Worm (Caenorhabditis elegans): Measurements from ENCODE around the gene nhr-192.

The nhr-192 gene

DNA sequence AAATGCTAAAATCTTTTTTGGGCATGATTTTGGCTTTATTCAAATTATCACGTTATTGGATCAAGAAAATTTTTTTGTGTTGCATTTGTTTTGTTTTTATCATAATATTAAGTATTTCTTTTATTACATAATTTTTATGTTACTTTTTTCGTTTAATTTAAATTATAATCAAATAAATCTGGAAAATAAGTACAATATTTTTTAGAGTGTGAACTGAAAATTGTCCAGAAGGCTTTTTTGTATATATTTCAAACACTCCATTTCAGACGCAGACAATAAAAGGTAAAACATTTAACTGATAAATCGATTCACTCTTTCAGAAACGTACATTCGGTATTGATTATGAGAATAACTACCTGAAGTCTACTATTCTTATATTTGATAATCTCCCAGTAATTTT lies 36.9 kb upstream of the nhr-192 start, which contains the start of gene C08B6.11:
TSS of gene C08B6.11 (plus strand) at position 301 of the 400 bp plus-strand sequence.
- TF ChIP-seq nhr-71 (tag; optimal IDR thresholded peaks at IDR 0.05): no peak
- TF ChIP-seq nhr-237 (tag; optimal IDR thresholded peaks at IDR 0.05): no peak
- no peak for TF ChIP-seq skn-1 (tag; optimal IDR thresholded peaks at IDR 0.05)
- no peak for TF ChIP-seq lin-13 (GFP tag; optimal IDR thresholded peaks at IDR 0.05)
- TF ChIP-seq nhr-77 (tag; optimal IDR thresholded peaks at IDR 0.05): no peak
- no peak for TF ChIP-seq elt-2 (tag; optimal IDR thresholded peaks at IDR 0.05)
- no peak for TF ChIP-seq mep-1 (tag; optimal IDR thresholded peaks at IDR 0.05)
- no peak for TF ChIP-seq aha-1 (tag; optimal IDR thresholded peaks at IDR 0.05)
- no peak for TF ChIP-seq fkh-10 (GFP tag; optimal IDR thresholded peaks at IDR 0.05)
- no peak for TF ChIP-seq efl-1 (optimal IDR thresholded peaks at IDR 0.05)
- no peak for TF ChIP-seq efl-1 (GFP tag; optimal IDR thresholded peaks at IDR 0.05 in 1 of 2)
- TF ChIP-seq F16B12.6 (tag; optimal IDR thresholded peaks at IDR 0.05): no peak
- TF ChIP-seq ces-1 (GFP tag; optimal IDR thresholded peaks at IDR 0.05): no peak
- TF ChIP-seq nhr-19 (GFP tag; conservative IDR thresholded peaks at IDR 0.05): no peak

DNA sequence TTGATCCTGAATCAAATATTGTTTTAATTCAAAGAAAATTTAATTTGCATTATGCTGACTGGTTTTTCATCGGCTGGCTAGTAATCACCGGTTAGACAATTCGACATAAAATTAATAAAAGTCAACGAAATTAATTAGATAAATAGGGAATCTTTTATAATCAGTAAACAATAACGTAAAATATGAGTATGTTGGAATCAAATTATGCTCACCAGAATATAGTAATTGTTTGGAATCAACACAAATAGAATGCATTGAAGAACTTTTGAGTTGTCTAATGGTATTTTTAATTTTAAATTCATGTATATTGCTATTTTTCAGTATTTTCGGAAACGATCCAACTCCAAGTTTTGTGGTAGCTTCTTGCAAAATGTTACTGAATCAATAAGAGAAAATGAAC lies 35.0 kb upstream of the nhr-192 start, which contains the start of gene C08B6.2:
TSS of gene C08B6.2 (plus strand) at position 301 of the 400 bp plus-strand sequence.
- no peak for TF ChIP-seq alr-1 (tag; optimal IDR thresholded peaks at IDR 0.05; ENCODE audit: borderline replicate concordance)
- TF ChIP-seq ceh-8 (GFP tag; optimal IDR thresholded peaks at IDR 0.05): no peak
- no peak for TF ChIP-seq snpc-4 (tag; optimal IDR thresholded peaks at IDR 0.05)
- TF ChIP-seq fkh-8 (tag; optimal IDR thresholded peaks at IDR 0.05): no peak
- TF ChIP-seq lir-3 (tag; optimal IDR thresholded peaks at IDR 0.05; ENCODE audit: poor library complexity): no peak
- no peak for TF ChIP-seq nhr-84 (tag; optimal IDR thresholded peaks at IDR 0.05)
- TF ChIP-seq rnt-1 (tag; optimal IDR thresholded peaks at IDR 0.05): no peak
- TF ChIP-seq nhr-237 (tag; optimal IDR thresholded peaks at IDR 0.05): no peak
- TF ChIP-seq lin-15B (tag; optimal IDR thresholded peaks at IDR 0.05): no peak
- TF ChIP-seq fkh-10 (GFP tag; optimal IDR thresholded peaks at IDR 0.05): no peak
- TF ChIP-seq nhr-76 (tag; optimal IDR thresholded peaks at IDR 0.05): no peak
- no peak for TF ChIP-seq unc-62 (GFP tag; optimal IDR thresholded peaks at IDR 0.05)
- no peak for TF ChIP-seq lin-14 (GFP tag; optimal IDR thresholded peaks at IDR 0.05)
- no peak for TF ChIP-seq ets-5 (GFP tag; IDR thresholded peaks at IDR 0.05)

- TF ChIP-seq unc-30 (tag; optimal IDR thresholded peaks at IDR 0.05) (no peak), elt-2 (tag; optimal IDR thresholded peaks at IDR 0.05) (peak; percentile 53), fkh-4 (tag; optimal IDR thresholded peaks at IDR 0.05; ENCODE audit: borderline replicate concordance) (no peak)
These were observed 34.4 kb upstream of the nhr-192 start, which contains the start of gene ugt-17 for ce11 chrV:10104785-10105310. TSS of gene ugt-17 (minus strand) at chrV:10104964.

ce11 chrV:10103811-10104210 lies 33.4 kb upstream of the nhr-192 start:
- TF ChIP-seq efl-1 (optimal IDR thresholded peaks at IDR 0.05) (no peak), efl-1 (GFP tag; optimal IDR thresholded peaks at IDR 0.05 in 1 of 2) (no peak), alr-1 (tag; optimal IDR thresholded peaks at IDR 0.05; ENCODE audit: borderline replicate concordance) (no peak), elt-2 (tag; optimal IDR thresholded peaks at IDR 0.05) (peak; percentile 26)

ce11 chrV:10101916-10102315 lies 31.5 kb upstream of the nhr-192 start, which contains the start of gene C08B6.14:
TSS of gene C08B6.14 (minus strand) at chrV:10102016.
- no peak for TF ChIP-seq nhr-85 (tag)
- TF ChIP-seq sup-37 (GFP tag; optimal IDR thresholded peaks at IDR 0.05): no peak
- no peak for TF ChIP-seq nhr-11 (tag; optimal IDR thresholded peaks at IDR 0.05)
- no peak for TF ChIP-seq hlh-17 (GFP tag; optimal IDR thresholded peaks at IDR 0.05; ENCODE audit: borderline replicate concordance)
- TF ChIP-seq nhr-76 (tag; optimal IDR thresholded peaks at IDR 0.05): no peak
- no peak for TF ChIP-seq ztf-4 (tag; optimal IDR thresholded peaks at IDR 0.05)
- no peak for TF ChIP-seq nhr-19 (GFP tag; conservative IDR thresholded peaks at IDR 0.05)
- no peak for TF ChIP-seq mep-1 (tag; optimal IDR thresholded peaks at IDR 0.05)
- TF ChIP-seq lin-13 (GFP tag; optimal IDR thresholded peaks at IDR 0.05): no peak

Data from whole organism, L1 larva.